Fruit fly (Drosophila melanogaster): ENCODE measurements around the gene CG9330.

- TF ChIP-seq HLH54F (GFP tag; optimal IDR thresholded peaks at IDR 0.05) (no peak), pros (GFP tag; optimal IDR thresholded peaks at IDR 0.05) (no peak), CG11247 (GFP tag; IDR thresholded peaks at IDR 0.05) (no peak), CG12236 (GFP tag; optimal IDR thresholded peaks at IDR 0.05) (no peak), CG12391 (tag; optimal IDR thresholded peaks at IDR 0.05) (no peak), gsb-n (tag; optimal IDR thresholded peaks at IDR 0.05) (no peak), ap (GFP tag; IDR thresholded peaks at IDR 0.05) (no peak), CG8290 (GFP tag; optimal IDR thresholded peaks at IDR 0.05) (no peak), CG8290 (tag; optimal IDR thresholded peaks at IDR 0.05) (no peak), CG11456 (GFP tag; IDR thresholded peaks at IDR 0.05) (no peak)
Measured at dm6 chr3L:19579346-19579745, 6.7 kb upstream of the CG9330 start.
